Fruit fly (Drosophila melanogaster): ENCODE data around the gene CG32204.
A peak's percentile ranks its signal among the peaks of the same experiment; 100 is the strongest.

Gene CG32204

dm6 chr3L:18895079-18895478, 50.8 kb downstream of the CG32204 start (continued):
- TF ChIP-seq lab (GFP tag; optimal IDR thresholded peaks at IDR 0.05) (peak; percentile 55), abd-A (tag; optimal IDR thresholded peaks at IDR 0.05) (peak; percentile 40), BtbVII (GFP tag; optimal IDR thresholded peaks at IDR 0.05) (peak; percentile 31), Trl (optimal IDR thresholded peaks at IDR 0.05) (peak in 1 of 2 experiments; percentile 41), Trl (GFP tag; optimal IDR thresholded peaks at IDR 0.05) (no peak), Nf-YC (tag; optimal IDR thresholded peaks at IDR 0.05) (peak; percentile 12), CTCF (GFP tag; optimal IDR thresholded peaks at IDR 0.05) (peak; percentile 2), CG10543 (GFP tag; optimal IDR thresholded peaks at IDR 0.05) (peak; percentile 21), CG13894 (tag; optimal IDR thresholded peaks at IDR 0.05) (peak; percentile 84), CG15269 (tag; optimal IDR thresholded peaks at IDR 0.05) (peak; percentile 5), sug (tag; optimal IDR thresholded peaks at IDR 0.05) (peak; percentile 80), sc (optimal IDR thresholded peaks at IDR 0.05) (no peak), sc (GFP tag; optimal IDR thresholded peaks at IDR 0.05) (no peak), wor (GFP tag; IDR thresholded peaks at IDR 0.05) (no peak), CG2678 (tag; optimal IDR thresholded peaks at IDR 0.05) (peak; percentile 9), CG2199 (GFP tag; IDR thresholded peaks at IDR 0.05) (peak; percentile 45; the same call in 1 of the 3 replicates), PHDP (tag; optimal IDR thresholded peaks at IDR 0.05) (peak; percentile 1), Sin3A (optimal IDR thresholded peaks at IDR 0.05) (no peak), caup (GFP tag; optimal IDR thresholded peaks at IDR 0.05; ENCODE audit: severe bottlenecking) (peak; percentile 14), CG13296 (GFP tag; optimal IDR thresholded peaks at IDR 0.05) (peak; percentile 47), CG6254 (GFP tag; optimal IDR thresholded peaks at IDR 0.05) (no peak), Fer1 (GFP tag; optimal IDR thresholded peaks at IDR 0.05) (peak; percentile 15), Usf (GFP tag; optimal IDR thresholded peaks at IDR 0.05) (no peak), cwo (GFP tag; optimal IDR thresholded peaks at IDR 0.05) (peak; percentile 70), exex (tag; optimal IDR thresholded peaks at IDR 0.05) (peak; percentile 6), tna (GFP tag; IDR thresholded peaks at IDR 0.05; ENCODE audit: partially characterized antibody) (no peak), nau (GFP tag; optimal IDR thresholded peaks at IDR 0.05) (peak; percentile 35), ERR (GFP tag; optimal IDR thresholded peaks at IDR 0.05) (no peak), CG12769 (tag; optimal IDR thresholded peaks at IDR 0.05) (peak; percentile 22), CG17359 (tag; optimal IDR thresholded peaks at IDR 0.05) (peak; percentile 31), mirr (GFP tag; optimal IDR thresholded peaks at IDR 0.05) (peak; percentile 57)

- no peak for TF ChIP-seq CG2120 (GFP tag; optimal IDR thresholded peaks at IDR 0.05)
- TF ChIP-seq CG33213 (GFP tag; optimal IDR thresholded peaks at IDR 0.05) = no peak
- no peak for TF ChIP-seq CG33557 (GFP tag; optimal IDR thresholded peaks at IDR 0.05)
- TF ChIP-seq nerfin-2 (GFP tag; IDR thresholded peaks at IDR 0.05; ENCODE audit: partially characterized antibody) = no peak
- no peak for TF ChIP-seq fd3F (GFP tag; optimal IDR thresholded peaks at IDR 0.05)
- no peak for TF ChIP-seq CG10979 (tag; optimal IDR thresholded peaks at IDR 0.05)
- no peak for TF ChIP-seq Blimp-1 (GFP tag; optimal IDR thresholded peaks at IDR 0.05)
- TF ChIP-seq CG4617 (GFP tag; optimal IDR thresholded peaks at IDR 0.05; ENCODE audit: borderline replicate concordance) = no peak
- no peak for TF ChIP-seq wdn (GFP tag; IDR thresholded peaks at IDR 0.05)
- no peak for TF ChIP-seq Poxn (GFP tag; IDR thresholded peaks at IDR 0.05)
- no peak for TF ChIP-seq GATAe (GFP tag; conservative IDR thresholded peaks at IDR 0.05)
- TF ChIP-seq CG4328 (GFP tag; optimal IDR thresholded peaks at IDR 0.05) = no peak
- no peak for TF ChIP-seq lola (GFP tag; optimal IDR thresholded peaks at IDR 0.05)
- no peak for TF ChIP-seq Mes4 (GFP tag; optimal IDR thresholded peaks at IDR 0.05)
- TF ChIP-seq CG10274 (GFP tag; optimal IDR thresholded peaks at IDR 0.05) = no peak
- TF ChIP-seq HmgZ (tag; optimal IDR thresholded peaks at IDR 0.05) = peak; percentile 52
- TF ChIP-seq CG7987 (GFP tag; optimal IDR thresholded peaks at IDR 0.05) = no peak
- peak; percentile 3 for TF ChIP-seq CG8290 (GFP tag; optimal IDR thresholded peaks at IDR 0.05)
- peak in 1 of 2 experiments; percentile 8 for TF ChIP-seq CG8290 (tag; optimal IDR thresholded peaks at IDR 0.05)
- no peak for TF ChIP-seq z (GFP tag; IDR thresholded peaks at IDR 0.05)
- TF ChIP-seq Med (GFP tag) = peak; percentile 44
- no peak for TF ChIP-seq tgo (GFP tag; IDR thresholded peaks at IDR 0.05)
These were observed 53.9 kb downstream of the CG32204 start, which contains the start of gene NijB for dm6 chr3L:18891986-18892385. TSS of gene NijB (plus strand) at chr3L:18892383.

Measured in whole organism, embryonic.